Comparison of ENCODE assay signal across 1 fruit fly cellular context in the genomic region with DNA sequence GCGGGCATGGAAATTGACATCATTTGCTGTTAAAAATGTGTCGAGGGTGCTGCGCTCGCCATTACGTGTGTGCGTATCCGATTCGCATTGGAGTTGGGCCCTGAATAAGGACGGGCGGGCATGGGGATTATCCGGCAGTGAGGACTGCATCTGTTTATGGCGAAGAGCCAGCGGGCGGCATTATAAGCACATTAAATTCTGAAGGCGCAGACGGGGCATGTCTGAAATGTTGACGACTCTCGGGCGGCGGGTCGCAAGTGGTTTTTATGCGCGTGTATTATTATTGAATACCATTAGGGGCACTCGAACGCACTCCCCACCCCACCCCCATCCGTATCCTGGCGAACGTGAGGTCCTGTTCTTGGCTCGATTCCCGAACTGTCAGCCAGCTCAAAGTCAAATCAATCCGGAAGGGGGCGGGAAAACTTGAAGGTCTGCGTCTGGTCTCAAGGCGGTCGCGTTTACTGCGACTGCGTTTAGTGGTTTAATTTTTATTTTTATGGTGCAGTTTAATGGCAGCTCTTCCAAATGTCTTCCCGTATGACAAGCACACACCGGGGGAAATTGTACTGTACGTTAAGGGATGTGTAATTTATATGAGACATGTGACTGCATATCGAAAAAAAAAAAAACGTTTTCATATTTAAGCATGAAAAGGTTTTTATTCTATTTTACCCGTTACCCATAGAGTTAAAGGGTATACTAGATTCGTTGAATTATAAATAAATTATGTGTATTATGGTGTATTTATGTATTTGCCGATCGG.
A peak's percentile ranks its signal among the peaks of the same experiment; 100 is the strongest.
TF ChIP-seq lines count a peak whose summit lies in the region.

No protein-coding gene starts in this region.

TF ChIP-seq in whole organism, embryonic, 481 proteins besides CTCF, POLR2A, EP300 and RAD21 (continued from another document):
- TF ChIP-seq CG6765 (GFP tag; optimal IDR thresholded peaks at IDR 0.05; lab: Kevin White, UChicago) (no peak), Oli (tag; optimal IDR thresholded peaks at IDR 0.05; lab: Kevin White, UChicago) (no peak), crol (GFP tag; IDR thresholded peaks at IDR 0.05; lab: Robert Waterston, UW) (no peak), scrt (GFP tag; optimal IDR thresholded peaks at IDR 0.05; lab: Kevin White, UChicago) (no peak), Pdp1 (GFP tag; optimal IDR thresholded peaks at IDR 0.05; lab: Kevin White, UChicago) (no peak), lab (GFP tag; optimal IDR thresholded peaks at IDR 0.05; lab: Kevin White, UChicago) (no peak), repo (GFP tag; optimal IDR thresholded peaks at IDR 0.05; lab: Kevin White, UChicago) (no peak), ato (GFP tag; IDR thresholded peaks at IDR 0.05; lab: Robert Waterston, UW; ENCODE audit: partially characterized antibody) (no peak), Gug (GFP tag; IDR thresholded peaks at IDR 0.05; lab: Robert Waterston, UW) (no peak), pros (GFP tag; optimal IDR thresholded peaks at IDR 0.05; lab: Kevin White, UChicago) (peak; percentile 66), Dll (GFP tag; IDR thresholded peaks at IDR 0.05; lab: Robert Waterston, UW; ENCODE audit: partially characterized antibody) (no peak), CG6272 (GFP tag; IDR thresholded peaks at IDR 0.05; lab: Robert Waterston, UW) (no peak), da (GFP tag; optimal IDR thresholded peaks at IDR 0.05; lab: Kevin White, UChicago) (no peak), CHES-1-like (GFP tag; optimal IDR thresholded peaks at IDR 0.05; lab: Kevin White, UChicago) (no peak), Eip74EF (GFP tag; optimal IDR thresholded peaks at IDR 0.05; lab: Kevin White, UChicago) (no peak), CG4282 (GFP tag; optimal IDR thresholded peaks at IDR 0.05; lab: Kevin White, UChicago) (no peak), fd102C (GFP tag; optimal IDR thresholded peaks at IDR 0.05; lab: Kevin White, UChicago) (no peak), Ravus (GFP tag; IDR thresholded peaks at IDR 0.05; lab: Robert Waterston, UW) (no peak), Rx (GFP tag; IDR thresholded peaks at IDR 0.05; lab: Robert Waterston, UW) (no peak), CG11560 (tag; IDR thresholded peaks at IDR 0.05; lab: Robert Waterston, UW) (no peak), chinmo (GFP tag; IDR thresholded peaks at IDR 0.05; lab: Robert Waterston, UW; ENCODE audit: partially characterized antibody) (0 out of 4 replicates have a peak, but pooled peaks have one; percentile 9), CG32772 (GFP tag; IDR thresholded peaks at IDR 0.05; lab: Robert Waterston, UW) (no peak), tio (GFP tag; optimal IDR thresholded peaks at IDR 0.05; lab: Kevin White, UChicago) (no peak), D (optimal IDR thresholded peaks at IDR 0.05; lab: Kevin White, UChicago) (no peak), D (GFP tag; optimal IDR thresholded peaks at IDR 0.05; lab: Kevin White, UChicago) (peak; percentile 14), wek (GFP tag; optimal IDR thresholded peaks at IDR 0.05; lab: Kevin White, UChicago) (peak; percentile 57), br (optimal IDR thresholded peaks at IDR 0.05; lab: Kevin White, UChicago) (no peak), CG6175 (GFP tag; IDR thresholded peaks at IDR 0.05; lab: Robert Waterston, UW) (no peak), Hand (GFP tag; optimal IDR thresholded peaks at IDR 0.05; lab: Kevin White, UChicago) (no peak), HHEX (GFP tag; optimal IDR thresholded peaks at IDR 0.05; lab: Kevin White, UChicago) (no peak), CG2199 (GFP tag; IDR thresholded peaks at IDR 0.05; lab: Robert Waterston, UW) (no peak; the same call in 2 of the 3 replicates), corto (GFP tag; optimal IDR thresholded peaks at IDR 0.05; lab: Kevin White, UChicago) (no peak), Sin3A (optimal IDR thresholded peaks at IDR 0.05; lab: Kevin White, UChicago) (no peak), dimm (GFP tag; IDR thresholded peaks at IDR 0.05; lab: Robert Waterston, UW) (no peak), CG8388 (GFP tag; optimal IDR thresholded peaks at IDR 0.05; lab: Kevin White, UChicago) (no peak), Mad (GFP tag; optimal IDR thresholded peaks at IDR 0.05; lab: Kevin White, UChicago) (no peak), Nf-YC (tag; optimal IDR thresholded peaks at IDR 0.05; lab: Kevin White, UChicago) (no peak), D19B (GFP tag; optimal IDR thresholded peaks at IDR 0.05; lab: Kevin White, UChicago) (no peak), Xbp1 (GFP tag; optimal IDR thresholded peaks at IDR 0.05; lab: Kevin White, UChicago) (no peak), gcm (GFP tag; optimal IDR thresholded peaks at IDR 0.05; lab: Kevin White, UChicago) (no peak), ro (GFP tag; IDR thresholded peaks at IDR 0.05; lab: Robert Waterston, UW) (no peak), wdn (GFP tag; IDR thresholded peaks at IDR 0.05; lab: Robert Waterston, UW) (no peak), CG10979 (tag; optimal IDR thresholded peaks at IDR 0.05; lab: Kevin White, UChicago) (no peak), oc (tag; optimal IDR thresholded peaks at IDR 0.05; lab: Kevin White, UChicago) (peak; percentile 76), CG18764 (GFP tag; optimal IDR thresholded peaks at IDR 0.05; lab: Kevin White, UChicago) (no peak), odd (GFP tag; optimal IDR thresholded peaks at IDR 0.05; lab: Kevin White, UChicago) (no peak), fru (optimal IDR thresholded peaks at IDR 0.05; lab: Kevin White, UChicago) (no peak), MESR4 (GFP tag; optimal IDR thresholded peaks at IDR 0.05; lab: Kevin White, UChicago) (no peak), CG4820 (GFP tag; optimal IDR thresholded peaks at IDR 0.05; lab: Kevin White, UChicago) (no peak), nmo (GFP tag; optimal IDR thresholded peaks at IDR 0.05; lab: Kevin White, UChicago) (no peak), CG17328 (GFP tag; IDR thresholded peaks at IDR 0.05; lab: Robert Waterston, UW) (no peak), hkb (optimal IDR thresholded peaks at IDR 0.05; lab: Kevin White, UChicago) (no peak), hkb (GFP tag; IDR thresholded peaks at IDR 0.05; lab: Robert Waterston, UW) (no peak), sd (tag; optimal IDR thresholded peaks at IDR 0.05; lab: Kevin White, UChicago) (peak; percentile 31), sqz (GFP tag; optimal IDR thresholded peaks at IDR 0.05; lab: Kevin White, UChicago) (no peak), E2f1 (GFP tag; IDR thresholded peaks at IDR 0.05; lab: Robert Waterston, UW) (no peak), Lim3 (GFP tag; IDR thresholded peaks at IDR 0.05; lab: Robert Waterston, UW) (no peak), CG9727 (GFP tag; optimal IDR thresholded peaks at IDR 0.05; lab: Kevin White, UChicago) (no peak), CG9932 (GFP tag; IDR thresholded peaks at IDR 0.05; lab: Robert Waterston, UW) (no peak), CG1792 (GFP tag; optimal IDR thresholded peaks at IDR 0.05; lab: Kevin White, UChicago) (no peak), maf-S (GFP tag; optimal IDR thresholded peaks at IDR 0.05; lab: Kevin White, UChicago) (no peak), CG7987 (GFP tag; optimal IDR thresholded peaks at IDR 0.05; lab: Kevin White, UChicago) (no peak), C15 (GFP tag; IDR thresholded peaks at IDR 0.05; lab: Robert Waterston, UW) (no peak), Aef1 (GFP tag; IDR thresholded peaks at IDR 0.05; lab: Robert Waterston, UW) (no peak), aop (GFP tag; IDR thresholded peaks at IDR 0.05; lab: Robert Waterston, UW) (no peak), CG4328 (GFP tag; optimal IDR thresholded peaks at IDR 0.05; lab: Kevin White, UChicago) (no peak), CG31365 (tag; optimal IDR thresholded peaks at IDR 0.05; lab: Kevin White, UChicago) (no peak), Lhr (GFP tag; optimal IDR thresholded peaks at IDR 0.05; lab: Kevin White, UChicago) (no peak), CG10274 (GFP tag; optimal IDR thresholded peaks at IDR 0.05; lab: Kevin White, UChicago) (no peak), Dbx (GFP tag; IDR thresholded peaks at IDR 0.05; lab: Robert Waterston, UW) (no peak), CG14860 (GFP tag; IDR thresholded peaks at IDR 0.05; lab: Robert Waterston, UW; ENCODE audit: partially characterized antibody) (no peak), CG30403 (GFP tag; optimal IDR thresholded peaks at IDR 0.05; lab: Kevin White, UChicago) (no peak), CG17802 (tag; optimal IDR thresholded peaks at IDR 0.05; lab: Kevin White, UChicago) (no peak), CG7372 (GFP tag; IDR thresholded peaks at IDR 0.05; lab: Robert Waterston, UW) (no peak), abd-A (tag; optimal IDR thresholded peaks at IDR 0.05; lab: Kevin White, UChicago) (peak; percentile 78), gsb-n (tag; optimal IDR thresholded peaks at IDR 0.05; lab: Kevin White, UChicago) (peak; percentile 36), jumu (GFP tag; optimal IDR thresholded peaks at IDR 0.05; lab: Kevin White, UChicago) (no peak), CG3995 (GFP tag; optimal IDR thresholded peaks at IDR 0.05; lab: Kevin White, UChicago) (no peak), tap (tag; optimal IDR thresholded peaks at IDR 0.05; lab: Kevin White, UChicago) (no peak), CG6254 (GFP tag; optimal IDR thresholded peaks at IDR 0.05; lab: Kevin White, UChicago) (no peak), Hey (tag; optimal IDR thresholded peaks at IDR 0.05; lab: Kevin White, UChicago) (peak; percentile 78), z (GFP tag; IDR thresholded peaks at IDR 0.05; lab: Robert Waterston, UW) (0 out of 3 replicates have a peak, but pooled peaks have one; percentile 36), ttk (GFP tag; IDR thresholded peaks at IDR 0.05; lab: Robert Waterston, UW) (no peak), Tbp (GFP tag; optimal IDR thresholded peaks at IDR 0.05; lab: Kevin White, UChicago) (no peak)
